Worm (Caenorhabditis elegans): Measurements from ENCODE around the gene apy-1.

The apy-1 gene

ce11 chrX:7534454-7534853, 35.1 kb downstream of the apy-1 start:
- TF ChIP-seq daf-19 (GFP tag; conservative IDR thresholded peaks at IDR 0.05) (no peak), ceh-62 (tag; optimal IDR thresholded peaks at IDR 0.05) (no peak), jun-1 (tag; optimal IDR thresholded peaks at IDR 0.05) (no peak), nhr-102 (tag; optimal IDR thresholded peaks at IDR 0.05) (no peak), daf-12 (tag; optimal IDR thresholded peaks at IDR 0.05) (no peak), egl-43 (GFP tag; IDR thresholded peaks at IDR 0.05) (peak; percentile 60; the same call in 1 of the 2 replicates), php-3 (GFP tag; IDR thresholded peaks at IDR 0.05) (no peak), hlh-11 (tag; optimal IDR thresholded peaks at IDR 0.05) (no peak)

- TF ChIP-seq skn-1 (tag; optimal IDR thresholded peaks at IDR 0.05) (no peak), ama-1 (optimal IDR thresholded peaks at IDR 0.05) (no peak), dve-1 (tag; optimal IDR thresholded peaks at IDR 0.05; ENCODE audit: insufficient read depth) (no peak), mes-2 (tag; optimal IDR thresholded peaks at IDR 0.05; ENCODE audit: poor library complexity, severe bottlenecking) (no peak), lin-15B (tag; optimal IDR thresholded peaks at IDR 0.05) (no peak), cey-2 (tag; optimal IDR thresholded peaks at IDR 0.05; ENCODE audit: borderline replicate concordance, insufficient read depth) (no peak), lsy-2 (tag; optimal IDR thresholded peaks at IDR 0.05) (no peak), vab-7 (GFP tag; IDR thresholded peaks at IDR 0.05) (no peak), arid-1 (GFP tag; conservative IDR thresholded peaks at IDR 0.05) (no peak), unc-62 (GFP tag; optimal IDR thresholded peaks at IDR 0.05 in 1 of 2) (no peak), unc-62 (tag; optimal IDR thresholded peaks at IDR 0.05) (no peak), unc-130 (GFP tag; optimal IDR thresholded peaks at IDR 0.05) (no peak), ceh-62 (tag; optimal IDR thresholded peaks at IDR 0.05) (no peak), ZK337.2 (GFP tag; IDR thresholded peaks at IDR 0.05) (no peak), aly-2 (tag; optimal IDR thresholded peaks at IDR 0.05) (no peak), nhr-48 (tag; optimal IDR thresholded peaks at IDR 0.05) (no peak), spr-1 (tag; optimal IDR thresholded peaks at IDR 0.05) (no peak), ces-1 (GFP tag; optimal IDR thresholded peaks at IDR 0.05) (no peak), lin-29 (GFP tag; IDR thresholded peaks at IDR 0.05) (no peak), Y5F2A.4 (GFP tag; optimal IDR thresholded peaks at IDR 0.05) (no peak), zip-11 (GFP tag; IDR thresholded peaks at IDR 0.05) (no peak)
These were observed 36.9 kb downstream of the apy-1 start, which contains the start of gene ceh-14 for ce11 chrX:7532632-7533031. ceh-14 (minus strand) TSS chrX:7532732.

- TF ChIP-seq pqm-1 (tag; optimal IDR thresholded peaks at IDR 0.05) = no peak
- TF ChIP-seq aha-1 (tag) = no peak
- no peak for TF ChIP-seq egl-27 (tag; optimal IDR thresholded peaks at IDR 0.05)
These were observed 44.3 kb downstream of the apy-1 start, which contains the start of gene F46C8.3 for ce11 chrX:7525271-7525670. F46C8.3 (plus strand) TSS chrX:7525571.

ce11 chrX:7523799-7524198, 45.7 kb downstream of the apy-1 start:
- TF ChIP-seq daf-16 (GFP tag; optimal IDR thresholded peaks at IDR 0.05) (peak in 1 of 2 experiments; percentile 89), daf-16 (tag; optimal IDR thresholded peaks at IDR 0.05) (no peak), madf-9 (GFP tag; conservative IDR thresholded peaks at IDR 0.05) (no peak), R02D3.7 (tag; optimal IDR thresholded peaks at IDR 0.05) (no peak), hlh-11 (tag; optimal IDR thresholded peaks at IDR 0.05) (peak; percentile 69), aha-1 (tag) (peak; percentile 81), nhr-11 (tag; optimal IDR thresholded peaks at IDR 0.05) (peak; percentile 52), ceh-20 (GFP tag; IDR thresholded peaks at IDR 0.05) (0 out of 2 replicates have a peak, but pooled peaks have one; percentile 11), F44E2.7 (GFP tag; IDR thresholded peaks at IDR 0.05) (no peak)

Data from whole organism, L4 larva.